Fruit fly (Drosophila melanogaster) whole organism, wandering third instar larva: Measurements from ENCODE around the gene Cyp310a1.

Source experiments
- Abd-B ChIP-seq: fragments of >200 bp; optimal IDR thresholded peaks from 2 replicates; lab custom pipeline; 2017; ENCODE audit warnings: missing biosample characterization, missing genetic modification characterization
- CG32264 ChIP-seq: fragments of 200-800 bp; sonication (Bioruptor generic); optimal IDR thresholded peaks from 2 replicates; lab custom pipeline; 2016; ENCODE audit warnings: missing biosample characterization, missing genetic modification characterization
- CG9705 ChIP-seq: fragments of 200-800 bp; sonication (Bioruptor generic); optimal IDR thresholded peaks from 2 replicates; lab custom pipeline; 2018; ENCODE audit warnings: missing biosample characterization, mild to moderate bottlenecking, missing genetic modification characterization
- CrebA ChIP-seq: fragments of 200-800 bp; sonication (Bioruptor generic); optimal IDR thresholded peaks from 2 replicates; lab custom pipeline; 2016; ENCODE audit warnings: missing biosample characterization, mild to moderate bottlenecking, missing genetic modification characterization, borderline replicate concordance
- Dfd ChIP-seq: fragments of >200 bp; optimal IDR thresholded peaks from 2 replicates; lab custom pipeline; 2017; ENCODE audit warnings: missing biosample characterization, missing genetic modification characterization
- HLH106 ChIP-seq: fragments of 200-800 bp; optimal IDR thresholded peaks from 3 replicates; lab custom pipeline; 2019; ENCODE audit warnings: missing biosample characterization, mild to moderate bottlenecking, missing genetic modification characterization, moderate library complexity
- Hnf4 ChIP-seq: fragments of 200-800 bp; sonication (Bioruptor generic); optimal IDR thresholded peaks from 2 replicates; lab custom pipeline; 2016; ENCODE audit warnings: missing biosample characterization, mild to moderate bottlenecking, missing genetic modification characterization
- Hr83 ChIP-seq: fragments of 200-300 bp; sonication (Bioruptor generic); optimal IDR thresholded peaks from 2 replicates; lab custom pipeline; 2016; ENCODE audit warnings: missing biosample characterization, mild to moderate bottlenecking, missing genetic modification characterization, moderate library complexity; ENCODE audit not compliant: poor library complexity, severe bottlenecking
- Jra ChIP-seq: sonication (Bioruptor generic); optimal IDR thresholded peaks from 2 replicates; lab custom pipeline; 2016; ENCODE audit warnings: missing biosample characterization, missing genetic modification characterization
- Mio ChIP-seq: sonication (Bioruptor generic); optimal IDR thresholded peaks from 2 replicates; lab custom pipeline; 2016; ENCODE audit warnings: missing biosample characterization, missing genetic modification characterization
- Myc ChIP-seq: fragments of >200 bp; optimal IDR thresholded peaks from 2 replicates; lab custom pipeline; 2017
- N ChIP-seq: fragments of >200 bp; optimal IDR thresholded peaks from 2 replicates; lab custom pipeline; 2018; ENCODE audit warnings: missing biosample characterization, missing external identifiers, missing genetic modification characterization
- OdsH ChIP-seq: fragments of 200-800 bp; sonication (Bioruptor generic); optimal IDR thresholded peaks from 2 replicates; lab custom pipeline; 2016; ENCODE audit warnings: missing biosample characterization, mild to moderate bottlenecking, missing genetic modification characterization
- Rel ChIP-seq, 2 experiments: fragments of 200-800 bp; sonication (Bioruptor generic) in 1 of 2; optimal IDR thresholded peaks; 2 replicates in 1 of 2; 3 replicates in 1 of 2; lab custom pipeline; 2016 to 2019; ENCODE audit warnings: mild to moderate bottlenecking in 2 of 2, missing biosample characterization in 2 of 2, missing genetic modification characterization in 2 of 2, moderate library complexity in 1 of 2
- Sp1 ChIP-seq: fragments of 200-800 bp; sonication (Bioruptor generic); optimal IDR thresholded peaks from 3 replicates; lab custom pipeline; 2019; ENCODE audit warnings: missing biosample characterization, mild to moderate bottlenecking, missing genetic modification characterization, moderate library complexity
- Vsx2 ChIP-seq: fragments of 200-300, 225-300 bp; sonication (Bioruptor generic); optimal IDR thresholded peaks from 2 replicates; lab custom pipeline; 2018; ENCODE audit warnings: missing biosample characterization, missing genetic modification characterization; ENCODE audit not compliant: partially characterized antibody
- br ChIP-seq: fragments of 200-800 bp; sonication (Bioruptor generic); optimal IDR thresholded peaks from 2 replicates; lab custom pipeline; 2016; ENCODE audit warnings: missing biosample characterization, missing genetic modification characterization
- brk ChIP-seq: fragments of 200-800 bp; sonication (Bioruptor generic); optimal IDR thresholded peaks from 2 replicates; lab custom pipeline; 2016; ENCODE audit warnings: missing biosample characterization, mild to moderate bottlenecking, missing genetic modification characterization
- dl ChIP-seq, 2 experiments: fragments of 175-275, 200-275 bp in 1 of 2; fragments of 200-275 bp in 1 of 2; sonication (Bioruptor generic); optimal IDR thresholded peaks; lab custom pipeline; 2018; ENCODE audit warnings: mild to moderate bottlenecking in 2 of 2, missing biosample characterization in 2 of 2, missing genetic modification characterization in 2 of 2, moderate library complexity in 2 of 2; ENCODE audit not compliant: partially characterized antibody in 2 of 2, insufficient read depth in 1 of 2
- dmrt93B ChIP-seq: fragments of 200-800 bp; sonication (Bioruptor generic); optimal IDR thresholded peaks from 2 replicates; lab custom pipeline; 2018; ENCODE audit warnings: missing biosample characterization, mild to moderate bottlenecking, missing genetic modification characterization
- dsf ChIP-seq: sonication (Bioruptor generic); optimal IDR thresholded peaks from 2 replicates; lab custom pipeline; 2016; ENCODE audit warnings: missing biosample characterization, missing genetic modification characterization, borderline replicate concordance
- ey ChIP-seq: fragments of 200-800 bp; sonication (Bioruptor generic); optimal IDR thresholded peaks from 2 replicates; lab custom pipeline; 2016; ENCODE audit warnings: missing biosample characterization, missing genetic modification characterization
- foxo ChIP-seq, 2 experiments: fragments of 200-800 bp; sonication (Bioruptor generic); optimal IDR thresholded peaks; 2 replicates in 1 of 2; 3 replicates in 1 of 2; lab custom pipeline; 2016 to 2017; ENCODE audit warnings: missing biosample characterization in 2 of 2, missing genetic modification characterization in 2 of 2
- fru ChIP-seq: fragments of 200-800 bp; sonication (Bioruptor generic); optimal IDR thresholded peaks from 3 replicates; lab custom pipeline; 2016; ENCODE audit warnings: missing biosample characterization, mild to moderate bottlenecking, missing genetic modification characterization
- h ChIP-seq: fragments of 200-800 bp; sonication (Bioruptor generic); optimal IDR thresholded peaks from 3 replicates; lab custom pipeline; 2016; ENCODE audit warnings: missing biosample characterization, mild to moderate bottlenecking, missing genetic modification characterization
- jim ChIP-seq: fragments of 175-275, 200-325 bp; sonication (Bioruptor generic); optimal IDR thresholded peaks from 2 replicates; lab custom pipeline; 2016; ENCODE audit warnings: missing biosample characterization, mild to moderate bottlenecking, missing genetic modification characterization
- lola ChIP-seq: fragments of >200 bp; optimal IDR thresholded peaks from 2 replicates; lab custom pipeline; 2017; ENCODE audit warnings: missing biosample characterization, missing genetic modification characterization
- pan ChIP-seq: fragments of >200 bp; optimal IDR thresholded peaks from 2 replicates; lab custom pipeline; 2017
- psq ChIP-seq: fragments of 200-800 bp; sonication (Bioruptor generic); optimal IDR thresholded peaks from 3 replicates; lab custom pipeline; 2017; ENCODE audit warnings: missing biosample characterization, mild to moderate bottlenecking, missing genetic modification characterization, moderate library complexity
- rgr ChIP-seq: fragments of 200-800 bp; sonication (Bioruptor generic); optimal IDR thresholded peaks from 3 replicates; lab custom pipeline; 2016; ENCODE audit warnings: missing biosample characterization, mild to moderate bottlenecking, missing genetic modification characterization
- sage ChIP-seq: fragments of 200-800 bp; sonication (Bioruptor generic); optimal IDR thresholded peaks from 2 replicates; lab custom pipeline; 2016; ENCODE audit warnings: missing biosample characterization, mild to moderate bottlenecking, missing genetic modification characterization
- sv ChIP-seq: fragments of 200-800 bp; sonication (Bioruptor generic); optimal IDR thresholded peaks from 3 replicates; lab custom pipeline; 2016; ENCODE audit warnings: missing biosample characterization, missing genetic modification characterization
- tai ChIP-seq: sonication (Bioruptor generic); optimal IDR thresholded peaks from 2 replicates; lab custom pipeline; 2016; ENCODE audit warnings: missing biosample characterization, missing genetic modification characterization
- woc ChIP-seq: sonication (Bioruptor generic); optimal IDR thresholded peaks from 2 replicates; lab custom pipeline; 2016; ENCODE audit warnings: missing biosample characterization, mild to moderate bottlenecking, missing genetic modification characterization

The Cyp310a1 gene

dm6 chr2L:18676948-18677820 lies 24.4 kb upstream of the Cyp310a1 start, which contains the start of the genes Mst36Fa and CG31751:
Gene Mst36Fa (minus strand): TSS chr2L:18676998.
Gene CG31751 (plus strand): TSS chr2L:18677221.
- TF ChIP-seq lola (GFP tag; lab: Kevin White, UChicago): no peak
- peak; percentile 55 for TF ChIP-seq sv (GFP tag; lab: Kevin White, UChicago)
- no peak for TF ChIP-seq CG9705
- TF ChIP-seq Myc: peak; percentile 38
- TF ChIP-seq woc (GFP tag; lab: Kevin White, UChicago): no peak
- no peak for TF ChIP-seq Jra (GFP tag; lab: Kevin White, UChicago)
- TF ChIP-seq tai (GFP tag; lab: Kevin White, UChicago): no peak
- peak; percentile 66 for TF ChIP-seq h (GFP tag; lab: Kevin White, UChicago)
- no peak for TF ChIP-seq Rel (GFP tag; optimal IDR thresholded peaks at IDR 0.05; lab: Kevin White, UChicago)
- TF ChIP-seq Rel (tag; optimal IDR thresholded peaks at IDR 0.05; lab: Kevin White, UChicago): peak; percentile 29
- no peak for TF ChIP-seq CrebA (GFP tag; lab: Kevin White, UChicago)
- no peak for TF ChIP-seq Mio (GFP tag; lab: Kevin White, UChicago)
- TF ChIP-seq brk (GFP tag; lab: Kevin White, UChicago): no peak
- no peak for TF ChIP-seq dmrt93B (GFP tag; lab: Kevin White, UChicago)
- TF ChIP-seq CG32264 (GFP tag; lab: Kevin White, UChicago): no peak
- no peak for TF ChIP-seq pan
- TF ChIP-seq dsf (GFP tag; lab: Kevin White, UChicago): no peak
- TF ChIP-seq N (GFP tag; lab: Kevin White, UChicago): no peak
- TF ChIP-seq psq (GFP tag; lab: Kevin White, UChicago): peak; percentile 27
- TF ChIP-seq Hr83 (GFP tag; lab: Kevin White, UChicago): peak; percentile 92
- peak; percentile 61 for TF ChIP-seq OdsH (GFP tag; lab: Kevin White, UChicago)
- TF ChIP-seq Hnf4 (GFP tag; lab: Kevin White, UChicago): peak; percentile 69
- peak; percentile 50 for TF ChIP-seq ey (GFP tag; lab: Kevin White, UChicago)
- TF ChIP-seq br (GFP tag; lab: Kevin White, UChicago): peak; percentile 56
- no peak for TF ChIP-seq jim (GFP tag; lab: Kevin White, UChicago)
- no peak for TF ChIP-seq sage (GFP tag; lab: Kevin White, UChicago)
- TF ChIP-seq fru (GFP tag; lab: Kevin White, UChicago): peak; percentile 34
- no peak for TF ChIP-seq Abd-B (GFP tag; lab: Kevin White, UChicago)
- peak; percentile 14 for TF ChIP-seq Sp1 (GFP tag; lab: Kevin White, UChicago)
- peak in 1 of 2 experiments; percentile 64 for TF ChIP-seq foxo (GFP tag; optimal IDR thresholded peaks at IDR 0.05; lab: Kevin White, UChicago)
- peak; percentile 61 for TF ChIP-seq rgr

DNA sequence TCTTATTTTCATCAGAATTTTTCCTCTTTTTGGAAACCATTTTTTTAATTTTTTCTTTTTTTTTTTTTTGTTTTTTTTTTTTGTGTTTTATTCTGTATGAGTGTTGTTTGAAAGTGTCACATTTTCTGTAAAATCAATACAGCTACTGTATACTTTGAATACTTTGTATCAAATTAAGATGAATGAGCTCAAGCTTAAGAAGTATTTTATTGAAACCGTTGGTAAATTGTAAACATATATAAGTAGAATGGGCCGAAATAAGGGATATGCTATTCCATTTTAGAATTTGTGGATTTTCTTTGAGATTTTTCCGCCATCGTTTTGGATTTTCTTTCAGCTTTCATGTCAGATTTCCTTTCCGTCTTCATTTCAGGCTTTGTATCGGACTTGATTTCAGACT lies 22.2 kb upstream of the Cyp310a1 start, which contains the start of gene Mst36Fb:
TSS of gene Mst36Fb (minus strand) at position 101 of the 400 bp plus-strand sequence.
- no peak for TF ChIP-seq lola (GFP tag; lab: Kevin White, UChicago)
- TF ChIP-seq ey (GFP tag; lab: Kevin White, UChicago): no peak
- no peak for TF ChIP-seq HLH106
- no peak for TF ChIP-seq Sp1 (GFP tag; lab: Kevin White, UChicago)
- TF ChIP-seq dl (GFP tag; optimal IDR thresholded peaks at IDR 0.05; lab: Kevin White, UChicago; ENCODE audit: insufficient read depth in 1 of 2, partially characterized antibody in 2 of 2): no peak
- TF ChIP-seq rgr: no peak
- TF ChIP-seq, all 38 proteins: peak for 0

- TF ChIP-seq sage (GFP tag; lab: Kevin White, UChicago) (no peak), foxo (GFP tag; optimal IDR thresholded peaks at IDR 0.05; lab: Kevin White, UChicago) (no peak), Vsx2 (GFP tag; lab: Kevin White, UChicago) (no peak), Dfd (GFP tag; lab: Kevin White, UChicago) (no peak), sv (GFP tag; lab: Kevin White, UChicago) (no peak)
These were observed 20.4 kb upstream of the Cyp310a1 start, which contains the start of gene CG43339 for dm6 chr2L:18673185-18673584. Gene CG43339 (minus strand): TSS chr2L:18673285.
